Fruit fly (Drosophila melanogaster): Measurements from ENCODE around the gene CenB1A.

Gene CenB1A

dm6 chr3R:23117683-23118470, at the start of gene CenB1A, which contains the start of gene Rassf:
TSS of gene CenB1A (plus strand) at chr3R:23118400.
TSS of gene Rassf (minus strand) at chr3R:23117931.
- no peak for TF ChIP-seq ttk (optimal IDR thresholded peaks at IDR 0.05)
- TF ChIP-seq Sin3A (optimal IDR thresholded peaks at IDR 0.05): no peak
- TF ChIP-seq Myc (optimal IDR thresholded peaks at IDR 0.05): no peak
- no peak for TF ChIP-seq h (optimal IDR thresholded peaks at IDR 0.05)
- TF ChIP-seq insv (optimal IDR thresholded peaks at IDR 0.05): no peak
- TF ChIP-seq psq (optimal IDR thresholded peaks at IDR 0.05): no peak

dm6 chr3R:23074480-23074879, 43.7 kb upstream of the CenB1A start:
- TF ChIP-seq psq (optimal IDR thresholded peaks at IDR 0.05) (no peak), insv (optimal IDR thresholded peaks at IDR 0.05) (no peak), ttk (optimal IDR thresholded peaks at IDR 0.05) (no peak), h (optimal IDR thresholded peaks at IDR 0.05) (no peak), Myc (optimal IDR thresholded peaks at IDR 0.05) (no peak), Sin3A (optimal IDR thresholded peaks at IDR 0.05) (no peak)

dm6 chr3R:23081265-23081664, 36.9 kb upstream of the CenB1A start:
- TF ChIP-seq Sin3A (optimal IDR thresholded peaks at IDR 0.05) (no peak), h (optimal IDR thresholded peaks at IDR 0.05) (no peak), ttk (optimal IDR thresholded peaks at IDR 0.05) (no peak), insv (optimal IDR thresholded peaks at IDR 0.05) (no peak), psq (optimal IDR thresholded peaks at IDR 0.05) (no peak), Myc (optimal IDR thresholded peaks at IDR 0.05) (no peak)

dm6 chr3R:23088252-23088651, 29.9 kb upstream of the CenB1A start:
- TF ChIP-seq h (optimal IDR thresholded peaks at IDR 0.05): no peak
- no peak for TF ChIP-seq insv (optimal IDR thresholded peaks at IDR 0.05)
- no peak for TF ChIP-seq Myc (optimal IDR thresholded peaks at IDR 0.05)
- no peak for TF ChIP-seq ttk (optimal IDR thresholded peaks at IDR 0.05)
- no peak for TF ChIP-seq Sin3A (optimal IDR thresholded peaks at IDR 0.05)
- no peak for TF ChIP-seq psq (optimal IDR thresholded peaks at IDR 0.05)

- no peak for TF ChIP-seq ttk (optimal IDR thresholded peaks at IDR 0.05)
- no peak for TF ChIP-seq psq (optimal IDR thresholded peaks at IDR 0.05)
Observed at dm6 chr3R:23091586-23092228, 26.5 kb upstream of the CenB1A start, which contains the start of the genes CG17110 and CG6726. TSS of gene CG17110 (plus strand) at chr3R:23091724. TSS of gene CG6726 (plus strand) at chr3R:23091724.

- TF ChIP-seq Sin3A (optimal IDR thresholded peaks at IDR 0.05) (no peak), insv (optimal IDR thresholded peaks at IDR 0.05) (no peak), ttk (optimal IDR thresholded peaks at IDR 0.05) (no peak), Myc (optimal IDR thresholded peaks at IDR 0.05) (no peak), h (optimal IDR thresholded peaks at IDR 0.05) (no peak), psq (optimal IDR thresholded peaks at IDR 0.05) (no peak)
Observed at dm6 chr3R:23095346-23095745, 22.9 kb upstream of the CenB1A start, which contains the start of gene CG17109. TSS of gene CG17109 (plus strand) at chr3R:23095690.

- TF ChIP-seq insv (optimal IDR thresholded peaks at IDR 0.05): no peak
- no peak for TF ChIP-seq h (optimal IDR thresholded peaks at IDR 0.05)
Observed at dm6 chr3R:23097197-23097809, 20.9 kb upstream of the CenB1A start, which contains the start of gene CG6733. TSS of gene CG6733 (plus strand) at chr3R:23097728.

dm6 chr3R:23099233-23099632, 19.0 kb upstream of the CenB1A start, which contains the start of gene CG6738:
TSS of gene CG6738 (plus strand) at chr3R:23099533.
- no peak for TF ChIP-seq insv (optimal IDR thresholded peaks at IDR 0.05)
- TF ChIP-seq Myc (optimal IDR thresholded peaks at IDR 0.05): no peak
- no peak for TF ChIP-seq ttk (optimal IDR thresholded peaks at IDR 0.05)
- TF ChIP-seq psq (optimal IDR thresholded peaks at IDR 0.05): no peak
- no peak for TF ChIP-seq h (optimal IDR thresholded peaks at IDR 0.05)

dm6 chr3R:23110724-23111123, 7.5 kb upstream of the CenB1A start:
- TF ChIP-seq ttk (optimal IDR thresholded peaks at IDR 0.05) (no peak), h (optimal IDR thresholded peaks at IDR 0.05) (no peak), Sin3A (optimal IDR thresholded peaks at IDR 0.05) (no peak), psq (optimal IDR thresholded peaks at IDR 0.05) (no peak), Myc (optimal IDR thresholded peaks at IDR 0.05) (no peak), insv (optimal IDR thresholded peaks at IDR 0.05) (no peak)

dm6 chr3R:23112680-23113362, 5.4 kb upstream of the CenB1A start, which contains the start of gene Cow:
TSS of gene Cow (minus strand) at chr3R:23112730.
- TF ChIP-seq ttk (optimal IDR thresholded peaks at IDR 0.05): no peak
- no peak for TF ChIP-seq insv (optimal IDR thresholded peaks at IDR 0.05)
- no peak for TF ChIP-seq h (optimal IDR thresholded peaks at IDR 0.05)
- no peak for TF ChIP-seq Sin3A (optimal IDR thresholded peaks at IDR 0.05)
- no peak for TF ChIP-seq Myc (optimal IDR thresholded peaks at IDR 0.05)
- TF ChIP-seq psq (optimal IDR thresholded peaks at IDR 0.05): no peak

- TF ChIP-seq insv (optimal IDR thresholded peaks at IDR 0.05): no peak
- no peak for TF ChIP-seq ttk (optimal IDR thresholded peaks at IDR 0.05)
Observed at dm6 chr3R:23119873-23120272, 1.7 kb downstream of the CenB1A start.

- TF ChIP-seq ttk (optimal IDR thresholded peaks at IDR 0.05) (no peak), Sin3A (optimal IDR thresholded peaks at IDR 0.05) (no peak), h (optimal IDR thresholded peaks at IDR 0.05) (no peak), Myc (optimal IDR thresholded peaks at IDR 0.05) (no peak), insv (optimal IDR thresholded peaks at IDR 0.05) (no peak), psq (optimal IDR thresholded peaks at IDR 0.05) (no peak)
Observed at dm6 chr3R:23120933-23121332, 2.7 kb downstream of the CenB1A start.

Measured in Kc167 (cell line).